Fruit fly (Drosophila melanogaster) whole organism, pupa: ENCODE data around the gene ast.

Experiments
- CG10348 ChIP-seq: fragments of 200-800 bp; sonication (Bioruptor generic); IDR thresholded peaks from 2 replicates; pipeline ENCODE4 v1.3.6; 2022; ENCODE audit warnings: missing biosample characterization, missing genetic modification characterization
- CG12605 ChIP-seq: fragments of 200-800 bp; sonication (Bioruptor generic); IDR thresholded peaks from 2 replicates; pipeline ENCODE4 v1.3.6; 2022; ENCODE audit warnings: missing biosample characterization, missing genetic modification characterization
- CG13204 ChIP-seq: fragments of 200-800 bp; sonication (Bioruptor generic); optimal IDR thresholded peaks from 2 replicates; lab custom pipeline; 2018; ENCODE audit warnings: missing biosample characterization, mild to moderate bottlenecking, missing genetic modification characterization, moderate library complexity
- CG14655 ChIP-seq: fragments of 200-800 bp; sonication (Bioruptor generic); optimal IDR thresholded peaks from 3 replicates; lab custom pipeline; 2017; ENCODE audit warnings: mild to moderate bottlenecking, missing biosample characterization, missing genetic modification reagents, missing genetic modification characterization
- CG15710 ChIP-seq: fragments of 200-800 bp; sonication (Bioruptor generic); optimal IDR thresholded peaks from 2 replicates; lab custom pipeline; 2018; ENCODE audit warnings: missing biosample characterization, mild to moderate bottlenecking, missing genetic modification characterization, moderate library complexity
- CG32121 ChIP-seq: fragments of 200-800 bp; sonication (Bioruptor generic); IDR thresholded peaks from 2 replicates; pipeline ENCODE4 v1.3.6; 2022; ENCODE audit warnings: missing biosample characterization, missing genetic modification characterization
- CG4496 ChIP-seq: fragments of 200-800 bp; sonication (Bioruptor generic); IDR thresholded peaks from 3 replicates; pipeline ENCODE4 v1.3.6; 2022; ENCODE audit warnings: missing biosample characterization, missing genetic modification characterization
- Ets98B ChIP-seq: fragments of 200-800 bp; sonication (Bioruptor generic); IDR thresholded peaks from 2 replicates; pipeline ENCODE4 v1.3.6; 2022; ENCODE audit warnings: missing biosample characterization, missing genetic modification characterization
- Pif1A ChIP-seq: fragments of 200-800 bp; sonication (Bioruptor generic); optimal IDR thresholded peaks from 3 replicates; lab custom pipeline; 2016; ENCODE audit warnings: missing biosample characterization, missing genetic modification characterization
- Pif1B ChIP-seq: fragments of 200-800 bp; sonication (Bioruptor generic); optimal IDR thresholded peaks from 3 replicates; lab custom pipeline; 2016; ENCODE audit warnings: missing biosample characterization, missing genetic modification characterization
- gl ChIP-seq: fragments of 200-800 bp; sonication (Bioruptor generic); optimal IDR thresholded peaks from 2 replicates; lab custom pipeline; 2018; ENCODE audit warnings: missing biosample characterization, mild to moderate bottlenecking, missing genetic modification characterization
- rn ChIP-seq: fragments of 200-800 bp; sonication (Bioruptor generic); IDR thresholded peaks from 2 replicates; pipeline ENCODE4 v1.3.6; 2022; ENCODE audit warnings: missing biosample characterization, missing genetic modification characterization

- no peak for TF ChIP-seq CG10348 (GFP tag; lab: Robert Waterston, UW)
- TF ChIP-seq CG14655: no peak
- no peak for TF ChIP-seq CG4496 (GFP tag; lab: Robert Waterston, UW)
- TF ChIP-seq gl (tag; lab: Kevin White, UChicago): no peak
- no peak for TF ChIP-seq Ets98B (GFP tag; lab: Robert Waterston, UW)
- no peak for TF ChIP-seq Pif1A (GFP tag; lab: Kevin White, UChicago)
- TF ChIP-seq rn (GFP tag; lab: Robert Waterston, UW): no peak
- TF ChIP-seq CG15710: no peak
- no peak for TF ChIP-seq Pif1B (GFP tag; lab: Kevin White, UChicago)
- no peak for TF ChIP-seq CG12605 (GFP tag; lab: Robert Waterston, UW)
- TF ChIP-seq CG13204 (GFP tag; lab: Kevin White, UChicago): no peak
- no peak for TF ChIP-seq CG32121 (GFP tag; lab: Robert Waterston, UW)
Measured at dm6 chr2L:1126527-1126926, 48.8 kb downstream of the ast start.
